Worm (Caenorhabditis elegans) whole organism, L3 larva: ENCODE data around the gene F46B6.5.

ENCODE experiments used
- egl-27 ChIP-seq: sonication (generic microtip); optimal IDR thresholded peaks from 4 replicates; lab custom pipeline; 2017; ENCODE audit warnings: missing biosample characterization, missing genetic modification reagents, missing genetic modification characterization
- jun-1 ChIP-seq: fragments of 150-350 bp; optimal IDR thresholded peaks from 2 replicates; lab custom pipeline; 2014; ENCODE audit warnings: missing biosample characterization, missing genetic modification reagents, missing genetic modification characterization
- nhr-12 ChIP-seq: fragments of 150-350 bp; optimal IDR thresholded peaks from 2 replicates; lab custom pipeline; 2014; ENCODE audit warnings: missing biosample characterization, missing genetic modification characterization
- nhr-76 ChIP-seq: fragments of 150-350 bp; sonication (generic microtip); optimal IDR thresholded peaks from 5 replicates; lab custom pipeline; 2014; ENCODE audit warnings: missing biosample characterization, missing genetic modification characterization
- unc-39 ChIP-seq: sonication (generic microtip); optimal IDR thresholded peaks from 4 replicates; lab custom pipeline; 2017; ENCODE audit warnings: missing biosample characterization, missing genetic modification characterization

ce11 chrV:9731852-9732251 is 51.0 kb downstream of the F46B6.5 start:
- TF ChIP-seq egl-27 (tag; lab: Kevin White, UChicago) (no peak), jun-1 (tag; lab: Kevin White, UChicago) (no peak), nhr-76 (tag; lab: Kevin White, UChicago) (no peak), nhr-12 (tag; lab: Kevin White, UChicago) (no peak), unc-39 (tag; lab: Kevin White, UChicago) (no peak)
